Worm (Caenorhabditis elegans) whole organism, young adult: ENCODE measurements around the gene toe-2.

Source experiments
- B0019.2 ChIP-seq: fragments of 200-800 bp; sonication (Bioruptor generic); conservative IDR thresholded peaks from 2 replicates; pipeline ENCODE4 v1.3.6; 2022; ENCODE audit warnings: missing genetic modification reagents, missing genetic modification characterization, missing compliant biosample characterization
- B0035.1 ChIP-seq: sonication (generic microtip); optimal IDR thresholded peaks from 2 replicates; lab custom pipeline; 2016; ENCODE audit warnings: missing genetic modification characterization, mild to moderate bottlenecking, missing compliant biosample characterization, missing genotype, missing genetic modification reagents
- B0261.1 ChIP-seq: sonication (generic microtip); optimal IDR thresholded peaks from 2 replicates; lab custom pipeline; 2016; ENCODE audit warnings: mild to moderate bottlenecking, missing genetic modification characterization, moderate library complexity, missing compliant biosample characterization
- D2030.7 ChIP-seq: fragments of 200-800 bp; sonication (Bioruptor generic); IDR thresholded peaks from 2 replicates; pipeline ENCODE4 v1.3.6; 2022; ENCODE audit warnings: missing genetic modification reagents, missing genetic modification characterization, missing compliant biosample characterization
- F22D6.2 ChIP-seq: sonication (generic microtip); optimal IDR thresholded peaks from 2 replicates; lab custom pipeline; 2016; ENCODE audit warnings: mild to moderate bottlenecking, missing genetic modification characterization, missing compliant biosample characterization
- F33H1.4 ChIP-seq: fragments of 200-800 bp; sonication (Bioruptor generic); IDR thresholded peaks from 2 replicates; pipeline ENCODE4 v1.3.6; 2022; ENCODE audit warnings: missing genetic modification reagents, missing genetic modification characterization, missing compliant biosample characterization
- akir-1 ChIP-seq: fragments of 200-800 bp; sonication (Bioruptor generic); optimal IDR thresholded peaks from 2 replicates; lab custom pipeline; 2018; ENCODE audit warnings: mild to moderate bottlenecking, missing genetic modification characterization, moderate library complexity, missing compliant biosample characterization
- ama-1 ChIP-seq, 3 experiments: fragments of 150-350 bp in 1 of 3; sonication (generic microtip) in 2 of 3; optimal IDR thresholded peaks; 2 replicates each; lab custom pipeline; 2014 to 2018; ENCODE audit warnings: missing biosample characterization in 2 of 3, missing genetic modification characterization in 2 of 3, missing genetic modification reagents in 2 of 3
- aptf-3 ChIP-seq: fragments of 200-800 bp; sonication (Bioruptor generic); IDR thresholded peaks from 2 replicates; pipeline ENCODE4 v1.3.6; 2022; ENCODE audit warnings: missing genetic modification characterization, missing compliant biosample characterization
- attf-3 ChIP-seq: fragments of 200-800 bp; sonication (Bioruptor generic); conservative IDR thresholded peaks from 2 replicates; pipeline ENCODE4 v1.3.6; 2022; ENCODE audit warnings: missing genetic modification reagents, missing genetic modification characterization, missing compliant biosample characterization
- attf-5 ChIP-seq: fragments of 200-800 bp; sonication (Bioruptor generic); optimal IDR thresholded peaks from 2 replicates; lab custom pipeline; 2018; ENCODE audit warnings: mild to moderate bottlenecking, missing genetic modification characterization, missing compliant biosample characterization
- ceh-100 ChIP-seq: fragments of 200-800 bp; sonication (Bioruptor generic); IDR thresholded peaks from 2 replicates; pipeline ENCODE4 v1.3.6; 2022; ENCODE audit warnings: missing genetic modification reagents, missing genetic modification characterization, missing compliant biosample characterization
- ceh-27 ChIP-seq: fragments of 200-800 bp; sonication (Bioruptor generic); optimal IDR thresholded peaks from 2 replicates; lab custom pipeline; 2018; ENCODE audit warnings: mild to moderate bottlenecking, missing genetic modification characterization, moderate library complexity, missing compliant biosample characterization
- ceh-40 ChIP-seq: fragments of 200-800 bp; sonication (Bioruptor generic); IDR thresholded peaks from 2 replicates; pipeline ENCODE4 v1.3.6; 2022; ENCODE audit warnings: missing genetic modification characterization, missing compliant biosample characterization
- ceh-58 ChIP-seq: fragments of 200-800 bp; sonication (Bioruptor generic); IDR thresholded peaks from 2 replicates; pipeline ENCODE4 v1.3.6; 2022; ENCODE audit warnings: missing genetic modification characterization, missing compliant biosample characterization
- ceh-91 ChIP-seq: fragments of 200-800 bp; sonication (Bioruptor generic); IDR thresholded peaks from 2 replicates; pipeline ENCODE4 v1.3.6; 2022; ENCODE audit warnings: missing genetic modification reagents, missing genetic modification characterization, missing compliant biosample characterization
- die-1 ChIP-seq: sonication (generic microtip); optimal IDR thresholded peaks from 2 replicates; lab custom pipeline; 2016; ENCODE audit warnings: missing genotype, mild to moderate bottlenecking, missing genetic modification characterization, missing compliant biosample characterization
- dpff-1 ChIP-seq: sonication (generic microtip); optimal IDR thresholded peaks from 2 replicates; lab custom pipeline; 2017; ENCODE audit warnings: mild to moderate bottlenecking, missing genetic modification characterization, missing compliant biosample characterization
- dpl-1 ChIP-seq: fragments of 150-350 bp; optimal IDR thresholded peaks from 2 replicates; lab custom pipeline; 2014; ENCODE audit warnings: missing biosample characterization, missing genetic modification reagents, missing genetic modification characterization
- egrh-3 ChIP-seq: fragments of 200-800 bp; sonication (Bioruptor generic); IDR thresholded peaks from 2 replicates; pipeline ENCODE4 v1.3.6; 2022; ENCODE audit warnings: missing genetic modification reagents, missing genetic modification characterization, missing compliant biosample characterization
- ekl-4 ChIP-seq: fragments of 200-800 bp; sonication (Bioruptor generic); IDR thresholded peaks from 2 replicates; pipeline ENCODE4 v1.3.6; 2022; ENCODE audit warnings: missing genetic modification reagents, missing genetic modification characterization, missing compliant biosample characterization
- gei-17 ChIP-seq: fragments of 200-800 bp; sonication (Bioruptor generic); optimal IDR thresholded peaks from 2 replicates; lab custom pipeline; 2018; ENCODE audit warnings: mild to moderate bottlenecking, missing genetic modification characterization, missing compliant biosample characterization
- hlh-12 ChIP-seq: sonication (generic microtip); optimal IDR thresholded peaks from 2 replicates; lab custom pipeline; 2016; ENCODE audit warnings: missing genetic modification characterization, missing compliant biosample characterization
- hsf-1 ChIP-seq: fragments of 200-800 bp; sonication (Bioruptor generic); IDR thresholded peaks from 2 replicates; pipeline ENCODE4 v1.3.6; 2022; ENCODE audit warnings: missing genetic modification reagents, missing genetic modification characterization, missing compliant biosample characterization
- lag-1 ChIP-seq: fragments of 200-800 bp; sonication (Bioruptor generic); IDR thresholded peaks from 2 replicates; pipeline ENCODE4 v1.3.6; 2022; ENCODE audit warnings: missing genetic modification reagents, missing genetic modification characterization, missing compliant biosample characterization
- let-526 ChIP-seq: fragments of 200-800 bp; sonication (Bioruptor generic); IDR thresholded peaks from 2 replicates; pipeline ENCODE4 v1.3.6; 2022; ENCODE audit warnings: missing genetic modification reagents, missing genetic modification characterization, missing compliant biosample characterization
- lsl-1 ChIP-seq: fragments of 200-800 bp; sonication (Bioruptor generic); optimal IDR thresholded peaks from 2 replicates; lab custom pipeline; 2018; ENCODE audit warnings: mild to moderate bottlenecking, missing genetic modification characterization, moderate library complexity, missing compliant biosample characterization
- madf-6 ChIP-seq: fragments of 200-800 bp; sonication (Bioruptor generic); IDR thresholded peaks from 2 replicates; pipeline ENCODE4 v1.3.6; 2022; ENCODE audit warnings: missing genetic modification reagents, missing genetic modification characterization, missing compliant biosample characterization
- nhr-80 ChIP-seq: sonication (generic microtip); optimal IDR thresholded peaks from 2 replicates; lab custom pipeline; 2016; ENCODE audit warnings: missing genetic modification characterization, missing compliant biosample characterization
- pbrm-1 ChIP-seq: fragments of 200-800 bp; sonication (Bioruptor generic); IDR thresholded peaks from 2 replicates; pipeline ENCODE4 v1.3.6; 2022; ENCODE audit warnings: missing genetic modification reagents, missing genetic modification characterization, missing compliant biosample characterization
- repo-1 ChIP-seq: sonication (generic microtip); optimal IDR thresholded peaks from 2 replicates; lab custom pipeline; 2017; ENCODE audit warnings: mild to moderate bottlenecking, missing genetic modification characterization, missing compliant biosample characterization
- snpc-3.4 ChIP-seq: sonication (generic microtip); optimal IDR thresholded peaks from 2 replicates; lab custom pipeline; 2017; ENCODE audit warnings: missing genetic modification characterization, mild to moderate bottlenecking, missing compliant biosample characterization, antibody characterized with exemption, moderate library complexity, missing genotype, missing genetic modification reagents
- sptf-2 ChIP-seq: fragments of 200-800 bp; sonication (Bioruptor generic); optimal IDR thresholded peaks from 2 replicates; lab custom pipeline; 2018; ENCODE audit warnings: mild to moderate bottlenecking, missing genetic modification characterization, missing compliant biosample characterization
- tlf-1 ChIP-seq: fragments of 200-800 bp; sonication (Bioruptor generic); optimal IDR thresholded peaks from 2 replicates; lab custom pipeline; 2018; ENCODE audit warnings: mild to moderate bottlenecking, missing genetic modification characterization, missing compliant biosample characterization
- unc-62 ChIP-seq: fragments of 150-350 bp; optimal IDR thresholded peaks from 2 replicates; lab custom pipeline; 2014; ENCODE audit warnings: missing biosample characterization, missing genetic modification reagents, missing genetic modification characterization
- zfh-2 ChIP-seq: fragments of 200-800 bp; sonication (Bioruptor generic); conservative IDR thresholded peaks from 2 replicates; pipeline ENCODE4 v1.3.6; 2022; ENCODE audit warnings: missing genetic modification reagents, missing genetic modification characterization, missing compliant biosample characterization
- ztf-18 ChIP-seq: sonication (generic microtip); optimal IDR thresholded peaks from 2 replicates; lab custom pipeline; 2016; ENCODE audit warnings: missing genotype, mild to moderate bottlenecking, missing genetic modification characterization, missing compliant biosample characterization
- ztf-25 ChIP-seq: fragments of 200-800 bp; sonication (Bioruptor generic); IDR thresholded peaks from 2 replicates; pipeline ENCODE4 v1.3.6; 2022; ENCODE audit warnings: missing genetic modification reagents, missing genetic modification characterization, missing compliant biosample characterization
- ztf-26 ChIP-seq: sonication (generic microtip); optimal IDR thresholded peaks from 2 replicates; lab custom pipeline; 2017; ENCODE audit warnings: missing genetic modification characterization, missing compliant biosample characterization

toe-2 gene

DNA sequence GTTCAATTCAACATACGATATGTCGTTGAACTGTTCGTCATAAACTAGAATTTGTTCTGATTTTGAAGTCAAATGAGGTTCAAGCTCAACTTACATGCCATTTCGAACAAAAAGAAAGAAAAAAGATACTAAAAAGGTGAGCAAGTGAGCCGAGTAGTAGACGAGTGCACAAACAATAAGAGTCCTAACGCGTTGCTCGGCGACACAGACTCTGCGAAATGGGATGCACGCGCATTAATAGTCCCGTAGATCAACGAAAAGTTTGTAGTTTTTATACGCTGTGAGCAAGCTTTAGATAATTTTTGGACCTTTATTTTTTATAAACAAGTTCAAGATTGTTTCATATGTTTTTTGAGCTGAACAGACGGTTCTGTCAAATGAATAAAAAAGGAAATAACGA, 7.4 kb upstream of the toe-2 start, which contains the start of gene C56E6.4:
Gene C56E6.4 (minus strand): TSS at position 101 of the 400 bp plus-strand sequence.
- TF ChIP-seq attf-5 (GFP tag; lab: Kevin White, UChicago): no peak
- TF ChIP-seq madf-6 (GFP tag; lab: Robert Waterston, UW): no peak
- no peak for TF ChIP-seq ceh-100 (GFP tag; lab: Robert Waterston, UW)
- TF ChIP-seq attf-3: no peak
- no peak for TF ChIP-seq repo-1 (tag; lab: Kevin White, UChicago)
- no peak for TF ChIP-seq hsf-1 (GFP tag; lab: Robert Waterston, UW)
- TF ChIP-seq pbrm-1 (GFP tag; lab: Robert Waterston, UW): no peak
- TF ChIP-seq B0035.1 (tag; lab: Kevin White, UChicago): no peak
- TF ChIP-seq lag-1 (GFP tag; lab: Robert Waterston, UW): no peak
- TF ChIP-seq ekl-4 (GFP tag; lab: Robert Waterston, UW): no peak
- TF ChIP-seq ztf-25 (GFP tag; lab: Robert Waterston, UW): no peak
- TF ChIP-seq D2030.7 (GFP tag; lab: Robert Waterston, UW): no peak
- no peak for TF ChIP-seq zfh-2 (GFP tag; lab: Robert Waterston, UW)
- TF ChIP-seq B0261.1 (tag; lab: Kevin White, UChicago): no peak
- no peak for TF ChIP-seq F33H1.4 (GFP tag; lab: Robert Waterston, UW)
- no peak for TF ChIP-seq egrh-3 (GFP tag; lab: Robert Waterston, UW)
- TF ChIP-seq ceh-91: no peak
- TF ChIP-seq ceh-27: no peak
- TF ChIP-seq gei-17: no peak
- no peak for TF ChIP-seq B0019.2

ce11 chrII:6526136-6526684, 5.0 kb upstream of the toe-2 start:
- TF ChIP-seq ztf-18 (tag; lab: Kevin White, UChicago): no peak
- no peak for TF ChIP-seq B0019.2
- no peak for TF ChIP-seq lsl-1
- TF ChIP-seq unc-62: no peak
- TF ChIP-seq dpff-1 (tag; lab: Kevin White, UChicago): no peak
- TF ChIP-seq die-1: no peak
- no peak for TF ChIP-seq snpc-3.4 (tag; lab: Kevin White, UChicago)
- TF ChIP-seq ama-1 (optimal IDR thresholded peaks at IDR 0.05; lab: Kevin White, UChicago): peak; percentile 14
- no peak for TF ChIP-seq ama-1 (GFP tag; optimal IDR thresholded peaks at IDR 0.05; lab: Kevin White, UChicago)
- peak; percentile 19 for TF ChIP-seq repo-1 (tag; lab: Kevin White, UChicago)

ce11 chrII:6524501-6524977, 3.4 kb upstream of the toe-2 start, which contains the start of gene C56E6.2:
C56E6.2 (plus strand) TSS chrII:6524927.
- TF ChIP-seq madf-6 (GFP tag; lab: Robert Waterston, UW) (no peak), ceh-40 (0 out of 2 replicates have a peak, but pooled peaks have one; percentile 35), dpl-1 (GFP tag; lab: Kevin White, UChicago) (no peak), ztf-25 (GFP tag; lab: Robert Waterston, UW) (no peak), let-526 (GFP tag; lab: Robert Waterston, UW) (no peak), F22D6.2 (no peak), ztf-26 (tag; lab: Kevin White, UChicago) (no peak), akir-1 (GFP tag; lab: Kevin White, UChicago) (no peak), nhr-80 (tag; lab: Kevin White, UChicago) (peak; percentile 43), ztf-18 (tag; lab: Kevin White, UChicago) (no peak), ceh-58 (GFP tag; lab: Robert Waterston, UW) (no peak), sptf-2 (GFP tag; lab: Kevin White, UChicago) (no peak), tlf-1 (GFP tag; lab: Kevin White, UChicago) (no peak), aptf-3 (GFP tag; lab: Robert Waterston, UW) (no peak), hlh-12 (tag; lab: Kevin White, UChicago) (no peak)
